Fruit fly (Drosophila melanogaster) whole organism, wandering third instar larva: ENCODE results near the gene nbs.

ENCODE experiments used
- CG32264 ChIP-seq: fragments of 200-800 bp; sonication (Bioruptor generic); optimal IDR thresholded peaks from 2 replicates; lab custom pipeline; 2016; ENCODE audit warnings: missing biosample characterization, missing genetic modification characterization
- CG9705 ChIP-seq: fragments of 200-800 bp; sonication (Bioruptor generic); optimal IDR thresholded peaks from 2 replicates; lab custom pipeline; 2018; ENCODE audit warnings: missing biosample characterization, mild to moderate bottlenecking, missing genetic modification characterization
- CrebA ChIP-seq: fragments of 200-800 bp; sonication (Bioruptor generic); optimal IDR thresholded peaks from 2 replicates; lab custom pipeline; 2016; ENCODE audit warnings: missing biosample characterization, mild to moderate bottlenecking, missing genetic modification characterization, borderline replicate concordance
- Dif ChIP-seq: fragments of 200-275, 200-300 bp; sonication (Bioruptor generic); optimal IDR thresholded peaks from 2 replicates; lab custom pipeline; 2018; ENCODE audit warnings: missing biosample characterization, missing genetic modification characterization; ENCODE audit not compliant: partially characterized antibody
- HLH106 ChIP-seq: fragments of 200-800 bp; optimal IDR thresholded peaks from 3 replicates; lab custom pipeline; 2019; ENCODE audit warnings: missing biosample characterization, mild to moderate bottlenecking, missing genetic modification characterization, moderate library complexity
- Hnf4 ChIP-seq: fragments of 200-800 bp; sonication (Bioruptor generic); optimal IDR thresholded peaks from 2 replicates; lab custom pipeline; 2016; ENCODE audit warnings: missing biosample characterization, mild to moderate bottlenecking, missing genetic modification characterization
- Hr78 ChIP-seq: fragments of >200 bp; optimal IDR thresholded peaks from 2 replicates; lab custom pipeline; 2017; ENCODE audit warnings: missing biosample characterization, missing genetic modification characterization
- Hr83 ChIP-seq: fragments of 200-300 bp; sonication (Bioruptor generic); optimal IDR thresholded peaks from 2 replicates; lab custom pipeline; 2016; ENCODE audit warnings: missing biosample characterization, mild to moderate bottlenecking, missing genetic modification characterization, moderate library complexity; ENCODE audit not compliant: poor library complexity, severe bottlenecking
- Jra ChIP-seq: sonication (Bioruptor generic); optimal IDR thresholded peaks from 2 replicates; lab custom pipeline; 2016; ENCODE audit warnings: missing biosample characterization, missing genetic modification characterization
- Mio ChIP-seq: sonication (Bioruptor generic); optimal IDR thresholded peaks from 2 replicates; lab custom pipeline; 2016; ENCODE audit warnings: missing biosample characterization, missing genetic modification characterization
- Myc ChIP-seq: fragments of >200 bp; optimal IDR thresholded peaks from 2 replicates; lab custom pipeline; 2017
- N ChIP-seq: fragments of >200 bp; optimal IDR thresholded peaks from 2 replicates; lab custom pipeline; 2018; ENCODE audit warnings: missing biosample characterization, missing external identifiers, missing genetic modification characterization
- OdsH ChIP-seq: fragments of 200-800 bp; sonication (Bioruptor generic); optimal IDR thresholded peaks from 2 replicates; lab custom pipeline; 2016; ENCODE audit warnings: missing biosample characterization, mild to moderate bottlenecking, missing genetic modification characterization
- Rel ChIP-seq, 2 experiments: fragments of 200-800 bp; sonication (Bioruptor generic) in 1 of 2; optimal IDR thresholded peaks; 2 replicates in 1 of 2; 3 replicates in 1 of 2; lab custom pipeline; 2016 to 2019; ENCODE audit warnings: mild to moderate bottlenecking in 2 of 2, missing biosample characterization in 2 of 2, missing genetic modification characterization in 2 of 2, moderate library complexity in 1 of 2
- Sp1 ChIP-seq: fragments of 200-800 bp; sonication (Bioruptor generic); optimal IDR thresholded peaks from 3 replicates; lab custom pipeline; 2019; ENCODE audit warnings: missing biosample characterization, mild to moderate bottlenecking, missing genetic modification characterization, moderate library complexity
- Vsx2 ChIP-seq: fragments of 200-300, 225-300 bp; sonication (Bioruptor generic); optimal IDR thresholded peaks from 2 replicates; lab custom pipeline; 2018; ENCODE audit warnings: missing biosample characterization, missing genetic modification characterization; ENCODE audit not compliant: partially characterized antibody
- br ChIP-seq: fragments of 200-800 bp; sonication (Bioruptor generic); optimal IDR thresholded peaks from 2 replicates; lab custom pipeline; 2016; ENCODE audit warnings: missing biosample characterization, missing genetic modification characterization
- brk ChIP-seq: fragments of 200-800 bp; sonication (Bioruptor generic); optimal IDR thresholded peaks from 2 replicates; lab custom pipeline; 2016; ENCODE audit warnings: missing biosample characterization, mild to moderate bottlenecking, missing genetic modification characterization
- dmrt93B ChIP-seq: fragments of 200-800 bp; sonication (Bioruptor generic); optimal IDR thresholded peaks from 2 replicates; lab custom pipeline; 2018; ENCODE audit warnings: missing biosample characterization, mild to moderate bottlenecking, missing genetic modification characterization
- dsf ChIP-seq: sonication (Bioruptor generic); optimal IDR thresholded peaks from 2 replicates; lab custom pipeline; 2016; ENCODE audit warnings: missing biosample characterization, missing genetic modification characterization, borderline replicate concordance
- ey ChIP-seq: fragments of 200-800 bp; sonication (Bioruptor generic); optimal IDR thresholded peaks from 2 replicates; lab custom pipeline; 2016; ENCODE audit warnings: missing biosample characterization, missing genetic modification characterization
- foxo ChIP-seq, 2 experiments: fragments of 200-800 bp; sonication (Bioruptor generic); optimal IDR thresholded peaks; 2 replicates in 1 of 2; 3 replicates in 1 of 2; lab custom pipeline; 2016 to 2017; ENCODE audit warnings: missing biosample characterization in 2 of 2, missing genetic modification characterization in 2 of 2
- fru ChIP-seq: fragments of 200-800 bp; sonication (Bioruptor generic); optimal IDR thresholded peaks from 3 replicates; lab custom pipeline; 2016; ENCODE audit warnings: missing biosample characterization, mild to moderate bottlenecking, missing genetic modification characterization
- h ChIP-seq: fragments of 200-800 bp; sonication (Bioruptor generic); optimal IDR thresholded peaks from 3 replicates; lab custom pipeline; 2016; ENCODE audit warnings: missing biosample characterization, mild to moderate bottlenecking, missing genetic modification characterization
- jim ChIP-seq: fragments of 175-275, 200-325 bp; sonication (Bioruptor generic); optimal IDR thresholded peaks from 2 replicates; lab custom pipeline; 2016; ENCODE audit warnings: missing biosample characterization, mild to moderate bottlenecking, missing genetic modification characterization
- psq ChIP-seq: fragments of 200-800 bp; sonication (Bioruptor generic); optimal IDR thresholded peaks from 3 replicates; lab custom pipeline; 2017; ENCODE audit warnings: missing biosample characterization, mild to moderate bottlenecking, missing genetic modification characterization, moderate library complexity
- rgr ChIP-seq: fragments of 200-800 bp; sonication (Bioruptor generic); optimal IDR thresholded peaks from 3 replicates; lab custom pipeline; 2016; ENCODE audit warnings: missing biosample characterization, mild to moderate bottlenecking, missing genetic modification characterization
- sage ChIP-seq: fragments of 200-800 bp; sonication (Bioruptor generic); optimal IDR thresholded peaks from 2 replicates; lab custom pipeline; 2016; ENCODE audit warnings: missing biosample characterization, mild to moderate bottlenecking, missing genetic modification characterization
- sv ChIP-seq: fragments of 200-800 bp; sonication (Bioruptor generic); optimal IDR thresholded peaks from 3 replicates; lab custom pipeline; 2016; ENCODE audit warnings: missing biosample characterization, missing genetic modification characterization
- tai ChIP-seq: sonication (Bioruptor generic); optimal IDR thresholded peaks from 2 replicates; lab custom pipeline; 2016; ENCODE audit warnings: missing biosample characterization, missing genetic modification characterization
- usp ChIP-seq: fragments of >200 bp; optimal IDR thresholded peaks from 2 replicates; lab custom pipeline; 2017; ENCODE audit warnings: missing biosample characterization, missing genetic modification characterization
- woc ChIP-seq: sonication (Bioruptor generic); optimal IDR thresholded peaks from 2 replicates; lab custom pipeline; 2016; ENCODE audit warnings: missing biosample characterization, mild to moderate bottlenecking, missing genetic modification characterization

Gene nbs

dm6 chr3L:9764915-9765709, 42.1 kb upstream of the nbs start:
- no peak for TF ChIP-seq sv (GFP tag; lab: Kevin White, UChicago)
- no peak for TF ChIP-seq N (GFP tag; lab: Kevin White, UChicago)
- peak; percentile 1 for TF ChIP-seq ey (GFP tag; lab: Kevin White, UChicago)
- peak; percentile 30 for TF ChIP-seq h (GFP tag; lab: Kevin White, UChicago)
- peak; percentile 18 for TF ChIP-seq HLH106 (tag; lab: Kevin White, UChicago)
- peak; percentile 17 for TF ChIP-seq OdsH (GFP tag; lab: Kevin White, UChicago)
- TF ChIP-seq dmrt93B (GFP tag; lab: Kevin White, UChicago): peak; percentile 24
- peak; percentile 57 for TF ChIP-seq psq (GFP tag; lab: Kevin White, UChicago)
- peak; percentile 17 for TF ChIP-seq fru
- no peak for TF ChIP-seq Rel (GFP tag; optimal IDR thresholded peaks at IDR 0.05; lab: Kevin White, UChicago)
- peak; percentile 73 for TF ChIP-seq Rel (tag; optimal IDR thresholded peaks at IDR 0.05; lab: Kevin White, UChicago)
- peak; percentile 25 for TF ChIP-seq Sp1 (GFP tag; lab: Kevin White, UChicago)

dm6 chr3L:9764307-9764706, 41.3 kb upstream of the nbs start:
- TF ChIP-seq fru (no peak), sv (GFP tag; lab: Kevin White, UChicago) (no peak), psq (GFP tag; lab: Kevin White, UChicago) (no peak), woc (no peak), Vsx2 (GFP tag; lab: Kevin White, UChicago) (no peak), br (GFP tag; lab: Kevin White, UChicago) (no peak), jim (GFP tag; lab: Kevin White, UChicago) (no peak), sage (GFP tag; lab: Kevin White, UChicago) (no peak), OdsH (GFP tag; lab: Kevin White, UChicago) (no peak), foxo (GFP tag; optimal IDR thresholded peaks at IDR 0.05; lab: Kevin White, UChicago) (peak in 1 of 2 experiments; percentile 28), CG9705 (GFP tag; lab: Kevin White, UChicago) (no peak), h (GFP tag; lab: Kevin White, UChicago) (no peak), rgr (peak; percentile 11), Hnf4 (GFP tag; lab: Kevin White, UChicago) (no peak), usp (GFP tag; lab: Kevin White, UChicago) (no peak), dsf (no peak), brk (GFP tag; lab: Kevin White, UChicago) (no peak), HLH106 (tag; lab: Kevin White, UChicago) (peak; percentile 18), Myc (lab: Kevin White, UChicago) (no peak), CG32264 (no peak), Mio (GFP tag; lab: Kevin White, UChicago) (no peak), Hr78 (GFP tag; lab: Kevin White, UChicago) (no peak)

dm6 chr3L:9763389-9763917, 40.5 kb upstream of the nbs start, which contains the start of gene Ae2:
Ae2 (plus strand) TSS chr3L:9763544.
- TF ChIP-seq Rel (GFP tag; optimal IDR thresholded peaks at IDR 0.05; lab: Kevin White, UChicago) (no peak), Rel (tag; optimal IDR thresholded peaks at IDR 0.05; lab: Kevin White, UChicago) (peak; percentile 6), Hr78 (GFP tag; lab: Kevin White, UChicago) (no peak), sage (GFP tag; lab: Kevin White, UChicago) (peak; percentile 25), Hr83 (GFP tag; lab: Kevin White, UChicago) (no peak), h (GFP tag; lab: Kevin White, UChicago) (peak; percentile 11), br (GFP tag; lab: Kevin White, UChicago) (peak; percentile 17), Jra (GFP tag; lab: Kevin White, UChicago) (no peak), Sp1 (GFP tag; lab: Kevin White, UChicago) (peak; percentile 23), psq (GFP tag; lab: Kevin White, UChicago) (peak; percentile 99), fru (peak; percentile 11), CrebA (GFP tag; lab: Kevin White, UChicago) (peak; percentile 15), Vsx2 (GFP tag; lab: Kevin White, UChicago) (no peak), Hnf4 (GFP tag; lab: Kevin White, UChicago) (peak; percentile 34), Dif (GFP tag; lab: Kevin White, UChicago) (no peak), tai (GFP tag; lab: Kevin White, UChicago) (peak; percentile 24), usp (GFP tag; lab: Kevin White, UChicago) (no peak)
- TF ChIP-seq, all 38 proteins: peak for 10
